Worm (Caenorhabditis elegans): ENCODE results near the gene F07C4.6.

DNA sequence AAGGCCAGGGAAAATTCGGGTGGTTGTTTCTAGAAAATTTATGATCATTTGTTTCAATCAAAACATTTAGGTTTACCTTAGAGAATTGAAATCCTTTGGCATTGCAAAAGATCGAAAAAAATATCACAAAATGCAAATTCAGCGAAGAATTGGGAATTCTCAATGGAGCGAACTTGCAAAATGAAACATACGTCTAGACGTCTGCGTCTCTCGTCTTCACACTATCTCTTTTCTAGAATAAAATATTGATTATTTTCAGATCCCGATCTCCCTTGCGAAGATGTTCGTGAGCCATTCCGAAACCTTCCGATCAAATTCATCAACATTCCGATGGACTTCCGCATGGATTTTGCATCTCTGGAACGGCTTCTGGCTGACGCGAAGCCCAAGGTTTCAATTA is 46.3 kb upstream of the F07C4.6 start, which contains the start of gene ets-6:
- TF ChIP-seq zag-1 (tag; optimal IDR thresholded peaks at IDR 0.05) = no peak
- peak; percentile 54 for TF ChIP-seq nhr-19 (GFP tag; conservative IDR thresholded peaks at IDR 0.05)
- no peak for TF ChIP-seq lin-13 (GFP tag; optimal IDR thresholded peaks at IDR 0.05)
- TF ChIP-seq ces-1 (GFP tag; optimal IDR thresholded peaks at IDR 0.05) = no peak

Data from whole organism, L1 larva.